Fruit fly (Drosophila melanogaster) whole organism, embryonic: ENCODE measurements around the gene CG46314.

ENCODE experiments used
- Ada2b ChIP-seq: fragments of 200-800 bp; sonication (Bioruptor generic); IDR thresholded peaks from 2 replicates; pipeline ENCODE4 v1.3.6; 2022; ENCODE audit warnings: missing biosample characterization, missing genetic modification characterization
- Bgb ChIP-seq: fragments of 200-800 bp; sonication (Bioruptor generic); IDR thresholded peaks from 2 replicates; pipeline ENCODE4 v1.3.6; 2022; ENCODE audit warnings: missing biosample characterization, missing genetic modification characterization; ENCODE audit not compliant: partially characterized antibody
- CG10979 ChIP-seq: fragments of 200-800 bp; sonication (Bioruptor generic); optimal IDR thresholded peaks from 2 replicates; lab custom pipeline; 2018; ENCODE audit warnings: missing biosample characterization, mild to moderate bottlenecking, missing genetic modification characterization, moderate library complexity
- CG11504 ChIP-seq: fragments of 200-800 bp; sonication (Bioruptor generic); optimal IDR thresholded peaks from 3 replicates; lab custom pipeline; 2019; ENCODE audit warnings: missing biosample characterization, mild to moderate bottlenecking, missing genetic modification characterization, moderate library complexity
- CG11695 ChIP-seq: fragments of 200-800 bp; sonication (Bioruptor generic); IDR thresholded peaks from 3 replicates; pipeline ENCODE4 v1.3.6; 2022; ENCODE audit warnings: missing biosample characterization, missing genetic modification characterization
- CG12769 ChIP-seq: fragments of 200-800 bp; sonication (Bioruptor generic); optimal IDR thresholded peaks from 2 replicates; lab custom pipeline; 2019; ENCODE audit warnings: missing biosample characterization, mild to moderate bottlenecking, missing genetic modification characterization, moderate library complexity
- CG13287 ChIP-seq: fragments of 200-800 bp; sonication (Bioruptor generic); IDR thresholded peaks from 2 replicates; pipeline ENCODE4 v1.3.6; 2022; ENCODE audit warnings: missing biosample characterization, missing genetic modification characterization; ENCODE audit not compliant: partially characterized antibody
- CG13296 ChIP-seq: fragments of 200-800 bp; sonication (Bioruptor generic); optimal IDR thresholded peaks from 3 replicates; lab custom pipeline; 2018; ENCODE audit warnings: missing biosample characterization, mild to moderate bottlenecking, missing genetic modification characterization
- CG13894 ChIP-seq: fragments of 200-800 bp; sonication (Bioruptor generic); optimal IDR thresholded peaks from 3 replicates; lab custom pipeline; 2018; ENCODE audit warnings: missing biosample characterization, mild to moderate bottlenecking, missing genetic modification characterization, moderate library complexity
- CG14441 ChIP-seq: fragments of 200-800 bp; sonication (Bioruptor generic); IDR thresholded peaks from 2 replicates; pipeline ENCODE4 v1.3.6; 2022; ENCODE audit warnings: missing biosample characterization, missing genetic modification characterization
- CG17361 ChIP-seq: fragments of 200-800 bp; sonication (Bioruptor generic); IDR thresholded peaks from 3 replicates; pipeline ENCODE4 v1.3.6; 2022; ENCODE audit warnings: missing biosample characterization, missing genetic modification characterization
- CG17568 ChIP-seq: fragments of 200-800 bp; sonication (Bioruptor generic); optimal IDR thresholded peaks from 2 replicates; lab custom pipeline; 2018; ENCODE audit warnings: missing biosample characterization, mild to moderate bottlenecking, missing genetic modification characterization, moderate library complexity
- CG1832 ChIP-seq: fragments of 200-800 bp; sonication (Bioruptor generic); optimal IDR thresholded peaks from 2 replicates; lab custom pipeline; 2017; ENCODE audit warnings: missing biosample characterization, mild to moderate bottlenecking, missing genetic modification characterization, inconsistent platforms
- CG2199 ChIP-seq: fragments of 200-800 bp; sonication (Bioruptor generic); IDR thresholded peaks from 3 replicates; pipeline ENCODE4 v1.3.6; 2022; ENCODE audit warnings: missing biosample characterization, missing genetic modification characterization
- CG31441 ChIP-seq: fragments of 200-800 bp; sonication (Bioruptor generic); IDR thresholded peaks from 2 replicates; pipeline ENCODE4 v1.3.6; 2022; ENCODE audit warnings: missing biosample characterization, missing genetic modification characterization
- CG34376 ChIP-seq: fragments of 200-800 bp; sonication (Bioruptor generic); optimal IDR thresholded peaks from 2 replicates; lab custom pipeline; 2018; ENCODE audit warnings: missing biosample characterization, mild to moderate bottlenecking, missing genetic modification characterization
- CG4424 ChIP-seq: fragments of 200-800 bp; sonication (Bioruptor generic); optimal IDR thresholded peaks from 3 replicates; lab custom pipeline; 2016; ENCODE audit warnings: missing biosample characterization, missing genetic modification characterization
- CG6683 ChIP-seq: fragments of 200-800 bp; sonication (Bioruptor generic); optimal IDR thresholded peaks from 2 replicates; lab custom pipeline; 2017; ENCODE audit warnings: missing biosample characterization, mild to moderate bottlenecking, missing genetic modification characterization, missing genetic modification reagents
- CG6765 ChIP-seq: fragments of 200-800 bp; sonication (Bioruptor generic); optimal IDR thresholded peaks from 3 replicates; lab custom pipeline; 2017; ENCODE audit warnings: missing biosample characterization, mild to moderate bottlenecking, missing genetic modification characterization
- CG7271 ChIP-seq: fragments of 200-800 bp; sonication (Bioruptor generic); optimal IDR thresholded peaks from 2 replicates; lab custom pipeline; 2018; ENCODE audit warnings: missing biosample characterization, mild to moderate bottlenecking, missing genetic modification characterization, moderate library complexity
- CG7928 ChIP-seq: fragments of 200-800 bp; sonication (Bioruptor generic); optimal IDR thresholded peaks from 2 replicates; lab custom pipeline; 2017; ENCODE audit warnings: missing biosample characterization, mild to moderate bottlenecking, missing genetic modification characterization
- CG8944 ChIP-seq: fragments of 200-800 bp; sonication (Bioruptor generic); optimal IDR thresholded peaks from 3 replicates; lab custom pipeline; 2016; ENCODE audit warnings: missing biosample characterization, missing genetic modification characterization
- Deaf1 ChIP-seq: fragments of 200-800 bp; optimal IDR thresholded peaks from 3 replicates; lab custom pipeline; 2019; ENCODE audit warnings: missing biosample characterization, mild to moderate bottlenecking, missing genetic modification characterization, moderate library complexity
- Dip3 ChIP-seq: fragments of 200-800 bp; sonication (Bioruptor generic); optimal IDR thresholded peaks from 3 replicates; lab custom pipeline; 2016; ENCODE audit warnings: missing biosample characterization, missing genetic modification characterization
- Drgx ChIP-seq: fragments of 200-800 bp; sonication (Bioruptor generic); IDR thresholded peaks from 2 replicates; pipeline ENCODE4 v1.3.6; 2022; ENCODE audit warnings: missing biosample characterization, missing genetic modification characterization
- HHEX ChIP-seq: fragments of 200-800 bp; sonication (Bioruptor generic); optimal IDR thresholded peaks from 3 replicates; lab custom pipeline; 2017; ENCODE audit warnings: missing biosample characterization, mild to moderate bottlenecking, missing genetic modification characterization, missing genetic modification reagents
- Med ChIP-seq: fragments of 200-800 bp; sonication (Bioruptor generic); peaks from one replicate; lab custom pipeline; 2016; ENCODE audit warnings: missing biosample characterization, missing genetic modification characterization, mild to moderate bottlenecking, inconsistent platforms, moderate library complexity
- Meics ChIP-seq: fragments of 200-800 bp; sonication (Bioruptor generic); optimal IDR thresholded peaks from 2 replicates; lab custom pipeline; 2017; ENCODE audit warnings: missing biosample characterization, mild to moderate bottlenecking, missing genetic modification characterization
- Nf-YC ChIP-seq: fragments of 200-800 bp; optimal IDR thresholded peaks from 3 replicates; lab custom pipeline; 2019; ENCODE audit warnings: missing biosample characterization, mild to moderate bottlenecking, missing genetic modification characterization, moderate library complexity
- Rfx ChIP-seq: fragments of 200-800 bp; sonication (Bioruptor generic); IDR thresholded peaks from 2 replicates; pipeline ENCODE4 v1.3.6; 2022; ENCODE audit warnings: missing biosample characterization, missing genetic modification characterization
- ase ChIP-seq: fragments of 200-800 bp; sonication (Bioruptor generic); IDR thresholded peaks from 3 replicates; pipeline ENCODE4 v1.3.6; 2022; ENCODE audit warnings: missing biosample characterization, missing genetic modification characterization
- chinmo ChIP-seq: fragments of 200-800 bp; sonication (Bioruptor generic); IDR thresholded peaks from 4 replicates; pipeline ENCODE4 v1.3.6; 2022; ENCODE audit warnings: missing biosample characterization, missing genetic modification characterization; ENCODE audit not compliant: partially characterized antibody
- dati ChIP-seq: fragments of 200-800 bp; sonication (Bioruptor generic); IDR thresholded peaks from 2 replicates; pipeline ENCODE4 v1.3.6; 2022; ENCODE audit warnings: missing biosample characterization, missing genetic modification characterization
- grn ChIP-seq: fragments of 200-800 bp; sonication (Bioruptor generic); optimal IDR thresholded peaks from 3 replicates; lab custom pipeline; 2017; ENCODE audit warnings: missing biosample characterization, missing genetic modification characterization
- hkb ChIP-seq, 2 experiments: fragments of 200-800 bp in 1 of 2; fragments of >200 bp in 1 of 2; sonication (Bioruptor generic) in 1 of 2; IDR thresholded peaks in 1 of 2; optimal IDR thresholded peaks in 1 of 2; 2 replicates each; pipeline versions ENCODE4 v1.3.6 to Lab custom; 2017 to 2022; ENCODE audit warnings: missing biosample characterization in 1 of 2, missing genetic modification characterization in 1 of 2
- ind ChIP-seq: fragments of 200-800 bp; sonication (Bioruptor generic); optimal IDR thresholded peaks from 3 replicates; lab custom pipeline; 2016; ENCODE audit warnings: missing biosample characterization, missing genetic modification characterization
- ken ChIP-seq: fragments of 200-800 bp; sonication (Bioruptor generic); IDR thresholded peaks from 3 replicates; pipeline ENCODE4 v1.3.6; 2022; ENCODE audit warnings: missing biosample characterization, missing genetic modification characterization
- knrl ChIP-seq: fragments of 200-800 bp; sonication (Bioruptor generic); IDR thresholded peaks from 3 replicates; pipeline ENCODE4 v1.3.6; 2022; ENCODE audit warnings: missing biosample characterization, missing genetic modification characterization; ENCODE audit not compliant: partially characterized antibody
- lab ChIP-seq: fragments of 200-800 bp; sonication (Bioruptor generic); optimal IDR thresholded peaks from 3 replicates; lab custom pipeline; 2017; ENCODE audit warnings: missing biosample characterization, missing genetic modification characterization, mild to moderate bottlenecking, moderate library complexity, missing genetic modification reagents
- lbe ChIP-seq: fragments of 200-800 bp; sonication (Bioruptor generic); optimal IDR thresholded peaks from 2 replicates; lab custom pipeline; 2016; ENCODE audit warnings: missing biosample characterization, mild to moderate bottlenecking, missing genetic modification characterization
- mirr ChIP-seq: fragments of 200-800 bp; sonication (Bioruptor generic); optimal IDR thresholded peaks from 3 replicates; lab custom pipeline; 2018; ENCODE audit warnings: missing biosample characterization, mild to moderate bottlenecking, missing genetic modification characterization
- nerfin-2 ChIP-seq: fragments of 200-800 bp; sonication (Bioruptor generic); IDR thresholded peaks from 2 replicates; pipeline ENCODE4 v1.3.6; 2022; ENCODE audit warnings: missing biosample characterization, missing genetic modification characterization; ENCODE audit not compliant: partially characterized antibody
- nom ChIP-seq: fragments of 200-800 bp; sonication (Bioruptor generic); optimal IDR thresholded peaks from 2 replicates; lab custom pipeline; 2017; ENCODE audit warnings: missing biosample characterization, missing genetic modification characterization, mild to moderate bottlenecking, moderate library complexity, missing genetic modification reagents
- salm ChIP-seq: fragments of 200-800 bp; sonication (Bioruptor generic); optimal IDR thresholded peaks from 2 replicates; lab custom pipeline; 2018; ENCODE audit warnings: missing biosample characterization, mild to moderate bottlenecking, missing genetic modification characterization
- sens ChIP-seq: fragments of 200-800 bp; sonication (Bioruptor generic); peaks from one replicate; lab custom pipeline; 2016; ENCODE audit warnings: missing biosample characterization, missing genetic modification characterization
- so ChIP-seq: fragments of 200-800 bp; sonication (Bioruptor generic); IDR thresholded peaks from 3 replicates; pipeline ENCODE4 v1.3.6; 2022; ENCODE audit warnings: missing biosample characterization, missing genetic modification characterization
- ssp ChIP-seq: fragments of 200-800 bp; sonication (Bioruptor generic); IDR thresholded peaks from 2 replicates; pipeline ENCODE4 v1.3.6; 2022; ENCODE audit warnings: missing biosample characterization, missing genetic modification characterization
- vvl ChIP-seq: fragments of 200-800 bp; sonication (Bioruptor generic); IDR thresholded peaks from 2 replicates; pipeline ENCODE4 v1.3.6; 2022; ENCODE audit warnings: missing biosample characterization, missing genetic modification characterization

Gene CG46314

dm6 chr2L:21313909-21314400 is at the start of gene CG46314:
CG46314 (plus strand) TSS chr2L:21314360.
- TF ChIP-seq so (GFP tag; lab: Robert Waterston, UW) (0 out of 3 replicates have a peak, but pooled peaks have one; percentile 7), Med (peak; percentile 77), CG11695 (GFP tag; lab: Robert Waterston, UW) (0 out of 3 replicates have a peak, but pooled peaks have one; percentile 50), CG17568 (GFP tag; lab: Kevin White, UChicago) (no peak), CG6765 (GFP tag; lab: Kevin White, UChicago) (peak; percentile 51), Bgb (GFP tag; lab: Robert Waterston, UW) (peak; percentile 24; the same call in 1 of the 2 replicates), CG34376 (peak; percentile 79), Dip3 (GFP tag; lab: Kevin White, UChicago) (peak; percentile 3), Nf-YC (tag; lab: Kevin White, UChicago) (peak; percentile 7), vvl (GFP tag; lab: Robert Waterston, UW) (peak; percentile 23; the same call in 1 of the 2 replicates), CG11504 (tag; lab: Kevin White, UChicago) (peak; percentile 48), CG31441 (GFP tag; lab: Robert Waterston, UW) (peak; percentile 30; the same call in 1 of the 2 replicates), mirr (GFP tag; lab: Kevin White, UChicago) (peak; percentile 34), CG4424 (GFP tag; lab: Kevin White, UChicago) (peak; percentile 24), CG13287 (GFP tag; lab: Robert Waterston, UW) (peak; percentile 50; the same call in 1 of the 2 replicates), hkb (optimal IDR thresholded peaks at IDR 0.05; lab: Kevin White, UChicago) (no peak), hkb (GFP tag; IDR thresholded peaks at IDR 0.05; lab: Robert Waterston, UW) (peak; percentile 30), Meics (GFP tag; lab: Kevin White, UChicago) (peak; percentile 37), lbe (peak; percentile 39), grn (GFP tag; lab: Kevin White, UChicago) (peak; percentile 83), knrl (GFP tag; lab: Robert Waterston, UW) (no peak), nerfin-2 (0 out of 2 replicates have a peak, but pooled peaks have one; percentile 31), ind (GFP tag; lab: Kevin White, UChicago) (peak; percentile 25), lab (GFP tag; lab: Kevin White, UChicago) (peak; percentile 48), CG12769 (tag; lab: Kevin White, UChicago) (peak; percentile 11), CG7928 (GFP tag; lab: Kevin White, UChicago) (no peak), CG14441 (GFP tag; lab: Robert Waterston, UW) (peak; percentile 45; the same call in 1 of the 2 replicates), ssp (GFP tag; lab: Robert Waterston, UW) (no peak), sens (GFP tag; lab: Kevin White, UChicago) (peak; percentile 39), ase (GFP tag; lab: Robert Waterston, UW) (no peak), CG7271 (tag; lab: Kevin White, UChicago) (no peak), dati (GFP tag; lab: Robert Waterston, UW) (no peak), Drgx (GFP tag; lab: Robert Waterston, UW) (peak; percentile 78), Deaf1 (peak; percentile 39), CG2199 (GFP tag; lab: Robert Waterston, UW) (0 out of 3 replicates have a peak, but pooled peaks have one; percentile 64), Ada2b (peak; percentile 30; the same call in 1 of the 2 replicates), salm (tag; lab: Kevin White, UChicago) (no peak), CG1832 (GFP tag; lab: Kevin White, UChicago) (no peak), CG6683 (GFP tag; lab: Kevin White, UChicago) (no peak), CG17361 (GFP tag; lab: Robert Waterston, UW) (0 out of 3 replicates have a peak, but pooled peaks have one; percentile 39), CG10979 (tag; lab: Kevin White, UChicago) (no peak), HHEX (GFP tag; lab: Kevin White, UChicago) (peak; percentile 6), ken (GFP tag; lab: Robert Waterston, UW) (no peak), CG13296 (GFP tag; lab: Kevin White, UChicago) (peak; percentile 2), CG13894 (tag; lab: Kevin White, UChicago) (peak; percentile 38), CG8944 (GFP tag; lab: Kevin White, UChicago) (no peak), chinmo (GFP tag; lab: Robert Waterston, UW) (peak; percentile 93), Rfx (GFP tag; lab: Robert Waterston, UW) (0 out of 2 replicates have a peak, but pooled peaks have one; percentile 33), nom (GFP tag; lab: Kevin White, UChicago) (peak; percentile 64)
